Worm (Caenorhabditis elegans): ENCODE data around the gene mrpl-32.

The mrpl-32 gene

ce11 chrIII:8446940-8447403 is 2.6 kb upstream of the mrpl-32 start, which contains the start of gene rpn-3 (continued):
- TF ChIP-seq lsy-27 (tag; optimal IDR thresholded peaks at IDR 0.05; ENCODE audit: borderline replicate concordance, insufficient read depth): no peak
- peak; percentile 80 for TF ChIP-seq K12H6.12 (tag; optimal IDR thresholded peaks at IDR 0.05)
- peak; percentile 87 for TF ChIP-seq D2030.7 (GFP tag; IDR thresholded peaks at IDR 0.05)
- TF ChIP-seq Y53G8AR.9 (GFP tag; conservative IDR thresholded peaks at IDR 0.05): peak; percentile 97
- peak; percentile 87 for TF ChIP-seq Y67H2A.10 (GFP tag; conservative IDR thresholded peaks at IDR 0.05)
- no peak for TF ChIP-seq sea-2 (GFP tag; IDR thresholded peaks at IDR 0.05)
- TF ChIP-seq C17E4.6 (GFP tag; IDR thresholded peaks at IDR 0.05): peak; percentile 89; the same call in 1 of the 2 replicates
- peak; percentile 79 for TF ChIP-seq tbp1 (GFP tag; optimal IDR thresholded peaks at IDR 0.05)
- peak; percentile 80 for TF ChIP-seq ceh-91 (GFP tag; IDR thresholded peaks at IDR 0.05)
- peak; percentile 65 for TF ChIP-seq cebp-1 (GFP tag; IDR thresholded peaks at IDR 0.05)
- peak; percentile 77 for TF ChIP-seq cebp-1 (tag; optimal IDR thresholded peaks at IDR 0.05)
- peak; percentile 58; the same call in 1 of the 2 replicates for TF ChIP-seq B0019.2 (GFP tag; conservative IDR thresholded peaks at IDR 0.05)
- TF ChIP-seq snpc-3.4 (tag; optimal IDR thresholded peaks at IDR 0.05): peak; percentile 93
- TF ChIP-seq ztf-22 (GFP tag; optimal IDR thresholded peaks at IDR 0.05): no peak
- TF ChIP-seq lin-54 (GFP tag; optimal IDR thresholded peaks at IDR 0.05): peak; percentile 95
- peak; percentile 78 for TF ChIP-seq ceh-100 (GFP tag; IDR thresholded peaks at IDR 0.05)
- TF ChIP-seq aptf-3 (GFP tag; IDR thresholded peaks at IDR 0.05): 0 out of 2 replicates have a peak, but pooled peaks have one; percentile 32
- peak; percentile 89 for TF ChIP-seq ZK185.1 (tag; optimal IDR thresholded peaks at IDR 0.05; ENCODE audit: poor library complexity, severe bottlenecking)
- peak; percentile 48; the same call in 1 of the 2 replicates for TF ChIP-seq attf-6 (GFP tag; IDR thresholded peaks at IDR 0.05)
- TF ChIP-seq ccch-3 (GFP tag; optimal IDR thresholded peaks at IDR 0.05): no peak
- peak; percentile 49 for TF ChIP-seq unc-130 (GFP tag; optimal IDR thresholded peaks at IDR 0.05)
- TF ChIP-seq F49E8.2 (tag; optimal IDR thresholded peaks at IDR 0.05; ENCODE audit: insufficient read depth): peak; percentile 91
- 0 out of 2 replicates have a peak, but pooled peaks have one; percentile 68 for TF ChIP-seq hmg-20 (GFP tag; IDR thresholded peaks at IDR 0.05)
- TF ChIP-seq nhr-80 (tag; optimal IDR thresholded peaks at IDR 0.05): peak; percentile 19
- no peak for TF ChIP-seq F57C9.4 (tag; optimal IDR thresholded peaks at IDR 0.05)
- TF ChIP-seq mes-4 (tag; optimal IDR thresholded peaks at IDR 0.05): no peak
- peak; percentile 76; the same call in 1 of the 2 replicates for TF ChIP-seq bed-2 (GFP tag; IDR thresholded peaks at IDR 0.05)
- TF ChIP-seq egl-44 (GFP tag; IDR thresholded peaks at IDR 0.05): peak; percentile 67; the same call in 1 of the 2 replicates
- TF ChIP-seq snpc-1.3 (tag; optimal IDR thresholded peaks at IDR 0.05; ENCODE audit: insufficient read depth): peak; percentile 78
- peak; percentile 60 for TF ChIP-seq snpc-1.1 (tag; optimal IDR thresholded peaks at IDR 0.05; ENCODE audit: insufficient read depth)
- TF ChIP-seq rcor-1 (GFP tag; IDR thresholded peaks at IDR 0.05): peak; percentile 94
- peak; percentile 74 for TF ChIP-seq hmg-1.2 (GFP tag; IDR thresholded peaks at IDR 0.05)
- peak; percentile 38 for TF ChIP-seq snpc-4 (GFP tag; optimal IDR thresholded peaks at IDR 0.05)
- TF ChIP-seq snpc-4 (tag; optimal IDR thresholded peaks at IDR 0.05): peak; percentile 46 to 84 (median 66)
- 0 out of 2 replicates have a peak, but pooled peaks have one; percentile 13 for TF ChIP-seq ztf-6 (GFP tag; IDR thresholded peaks at IDR 0.05)
- no peak for TF ChIP-seq tbx-9 (tag; optimal IDR thresholded peaks at IDR 0.05; ENCODE audit: borderline replicate concordance)
- TF ChIP-seq rec-8 (tag; optimal IDR thresholded peaks at IDR 0.05): peak in 1 of 2 experiments; percentile 26
- TF ChIP-seq B0261.1 (tag; optimal IDR thresholded peaks at IDR 0.05): peak; percentile 28
- TF ChIP-seq efl-1 (GFP tag; optimal IDR thresholded peaks at IDR 0.05): peak; percentile 69
- peak; percentile 79 for TF ChIP-seq ceh-79 (tag; optimal IDR thresholded peaks at IDR 0.05)
- no peak for TF ChIP-seq him-1 (tag; optimal IDR thresholded peaks at IDR 0.05)
- peak; percentile 84 for TF ChIP-seq attf-5 (GFP tag; optimal IDR thresholded peaks at IDR 0.05)
- peak; percentile 3 for TF ChIP-seq mel-28 (tag; optimal IDR thresholded peaks at IDR 0.05; ENCODE audit: borderline replicate concordance)
- peak; percentile 100 for TF ChIP-seq hsf-1 (GFP tag; IDR thresholded peaks at IDR 0.05)
- peak; percentile 96 for TF ChIP-seq madf-6 (GFP tag; IDR thresholded peaks at IDR 0.05)
- TF ChIP-seq zim-3 (tag; optimal IDR thresholded peaks at IDR 0.05): no peak
